Fruit fly (Drosophila melanogaster) whole organism, wandering third instar larva: Measurements from ENCODE around the gene CG5808.

Experiments
- CrebA ChIP-seq: fragments of 200-800 bp; sonication (Bioruptor generic); optimal IDR thresholded peaks from 2 replicates; lab custom pipeline; 2016; ENCODE audit warnings: missing biosample characterization, mild to moderate bottlenecking, missing genetic modification characterization, borderline replicate concordance
- Dfd ChIP-seq: fragments of >200 bp; optimal IDR thresholded peaks from 2 replicates; lab custom pipeline; 2017; ENCODE audit warnings: missing biosample characterization, missing genetic modification characterization
- HLH106 ChIP-seq: fragments of 200-800 bp; optimal IDR thresholded peaks from 3 replicates; lab custom pipeline; 2019; ENCODE audit warnings: missing biosample characterization, mild to moderate bottlenecking, missing genetic modification characterization, moderate library complexity
- Jra ChIP-seq: sonication (Bioruptor generic); optimal IDR thresholded peaks from 2 replicates; lab custom pipeline; 2016; ENCODE audit warnings: missing biosample characterization, missing genetic modification characterization
- N ChIP-seq: fragments of >200 bp; optimal IDR thresholded peaks from 2 replicates; lab custom pipeline; 2018; ENCODE audit warnings: missing biosample characterization, missing external identifiers, missing genetic modification characterization
- brk ChIP-seq: fragments of 200-800 bp; sonication (Bioruptor generic); optimal IDR thresholded peaks from 2 replicates; lab custom pipeline; 2016; ENCODE audit warnings: missing biosample characterization, mild to moderate bottlenecking, missing genetic modification characterization
- foxo ChIP-seq, 2 experiments: fragments of 200-800 bp; sonication (Bioruptor generic); optimal IDR thresholded peaks; 2 replicates in 1 of 2; 3 replicates in 1 of 2; lab custom pipeline; 2016 to 2017; ENCODE audit warnings: missing biosample characterization in 2 of 2, missing genetic modification characterization in 2 of 2
- fru ChIP-seq: fragments of 200-800 bp; sonication (Bioruptor generic); optimal IDR thresholded peaks from 3 replicates; lab custom pipeline; 2016; ENCODE audit warnings: missing biosample characterization, mild to moderate bottlenecking, missing genetic modification characterization
- psq ChIP-seq: fragments of 200-800 bp; sonication (Bioruptor generic); optimal IDR thresholded peaks from 3 replicates; lab custom pipeline; 2017; ENCODE audit warnings: missing biosample characterization, mild to moderate bottlenecking, missing genetic modification characterization, moderate library complexity
- tai ChIP-seq: sonication (Bioruptor generic); optimal IDR thresholded peaks from 2 replicates; lab custom pipeline; 2016; ENCODE audit warnings: missing biosample characterization, missing genetic modification characterization

- TF ChIP-seq N (GFP tag; lab: Kevin White, UChicago): no peak
- TF ChIP-seq foxo (GFP tag; optimal IDR thresholded peaks at IDR 0.05; lab: Kevin White, UChicago): no peak
- TF ChIP-seq psq: no peak
- TF ChIP-seq HLH106 (tag; lab: Kevin White, UChicago): no peak
- no peak for TF ChIP-seq fru
- TF ChIP-seq CrebA (GFP tag; lab: Kevin White, UChicago): no peak
- TF ChIP-seq Dfd (GFP tag; lab: Kevin White, UChicago): no peak
- no peak for TF ChIP-seq brk (GFP tag; lab: Kevin White, UChicago)
- no peak for TF ChIP-seq tai (GFP tag; lab: Kevin White, UChicago)
- TF ChIP-seq Jra: no peak
Measured at dm6 chr3R:24798595-24798994, 18.2 kb downstream of the CG5808 start.
